Worm (Caenorhabditis elegans): ENCODE data around the gene ccep-97.
A peak's percentile ranks its signal among the peaks of the same experiment; 100 is the strongest.

DNA sequence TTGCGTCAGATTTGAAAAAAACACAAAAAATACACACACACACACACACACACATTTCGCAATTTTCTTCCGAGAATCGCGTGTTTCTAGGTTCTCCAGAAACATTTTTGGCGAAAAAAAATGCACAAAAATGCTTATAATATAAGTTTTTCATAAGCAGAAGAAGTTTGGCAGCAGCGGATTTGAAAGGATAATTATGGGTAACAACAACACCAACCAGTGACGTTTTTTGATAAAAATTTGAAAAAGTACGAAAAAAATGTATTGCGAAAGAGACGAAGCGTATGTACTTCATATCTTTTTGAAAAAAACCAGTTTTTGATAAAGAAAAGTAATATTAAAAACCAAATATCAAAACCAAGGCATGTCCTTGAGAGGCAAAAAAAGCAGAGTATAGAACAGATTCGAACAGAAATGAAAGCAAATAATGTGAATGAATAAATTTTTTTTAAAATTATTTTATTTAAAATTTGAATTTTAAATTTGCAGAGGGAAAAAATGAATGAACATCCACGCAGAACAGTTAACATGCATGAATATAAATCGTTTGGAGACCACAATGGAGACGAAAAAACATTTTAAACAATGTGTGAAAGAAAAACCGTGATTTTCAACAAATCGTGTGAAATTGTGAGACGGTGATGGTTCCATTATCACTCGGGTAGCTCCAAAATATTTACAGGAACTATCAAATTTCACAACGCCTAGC is 5.4 kb upstream of the ccep-97 start:
- TF ChIP-seq pha-4 (tag; optimal IDR thresholded peaks at IDR 0.05) = no peak
- no peak for TF ChIP-seq efl-1 (GFP tag; optimal IDR thresholded peaks at IDR 0.05)
- no peak for TF ChIP-seq nfya-2 (GFP tag; IDR thresholded peaks at IDR 0.05)
- TF ChIP-seq madf-6 (GFP tag; IDR thresholded peaks at IDR 0.05) = peak; percentile 44
- TF ChIP-seq dpff-1 (tag; optimal IDR thresholded peaks at IDR 0.05) = peak; percentile 85
- no peak for TF ChIP-seq snpc-4 (GFP tag; optimal IDR thresholded peaks at IDR 0.05)
- peak in 2 of 4 experiments; percentile 30 to 37 for TF ChIP-seq snpc-4 (tag; optimal IDR thresholded peaks at IDR 0.05)
- TF ChIP-seq rpc-1 (optimal IDR thresholded peaks at IDR 0.05) = no peak
- no peak for TF ChIP-seq rpc-1 (tag; optimal IDR thresholded peaks at IDR 0.05)

Measured in whole organism, young adult.